Fruit fly (Drosophila melanogaster) Kc167 (cell line): ENCODE data around the gene Dus1.
A peak's percentile ranks its signal among the peaks of the same experiment; 100 is the strongest.

Source experiments
- Myc ChIP-seq: fragments of >200 bp; optimal IDR thresholded peaks from 2 replicates; lab custom pipeline; 2017; ENCODE audit warnings: missing external identifiers
- Sin3A ChIP-seq: fragments of >200 bp; optimal IDR thresholded peaks from 2 replicates; lab custom pipeline; 2018; ENCODE audit warnings: missing external identifiers
- h ChIP-seq: fragments of >200 bp; optimal IDR thresholded peaks from 3 replicates; lab custom pipeline; 2018; ENCODE audit warnings: missing external identifiers
- psq ChIP-seq: fragments of >200 bp; optimal IDR thresholded peaks from 2 replicates; lab custom pipeline; 2017; ENCODE audit warnings: missing external identifiers
- ttk ChIP-seq: sonication (Bioruptor generic); optimal IDR thresholded peaks from 2 replicates; lab custom pipeline; 2017; ENCODE audit warnings: missing external identifiers

DNA sequence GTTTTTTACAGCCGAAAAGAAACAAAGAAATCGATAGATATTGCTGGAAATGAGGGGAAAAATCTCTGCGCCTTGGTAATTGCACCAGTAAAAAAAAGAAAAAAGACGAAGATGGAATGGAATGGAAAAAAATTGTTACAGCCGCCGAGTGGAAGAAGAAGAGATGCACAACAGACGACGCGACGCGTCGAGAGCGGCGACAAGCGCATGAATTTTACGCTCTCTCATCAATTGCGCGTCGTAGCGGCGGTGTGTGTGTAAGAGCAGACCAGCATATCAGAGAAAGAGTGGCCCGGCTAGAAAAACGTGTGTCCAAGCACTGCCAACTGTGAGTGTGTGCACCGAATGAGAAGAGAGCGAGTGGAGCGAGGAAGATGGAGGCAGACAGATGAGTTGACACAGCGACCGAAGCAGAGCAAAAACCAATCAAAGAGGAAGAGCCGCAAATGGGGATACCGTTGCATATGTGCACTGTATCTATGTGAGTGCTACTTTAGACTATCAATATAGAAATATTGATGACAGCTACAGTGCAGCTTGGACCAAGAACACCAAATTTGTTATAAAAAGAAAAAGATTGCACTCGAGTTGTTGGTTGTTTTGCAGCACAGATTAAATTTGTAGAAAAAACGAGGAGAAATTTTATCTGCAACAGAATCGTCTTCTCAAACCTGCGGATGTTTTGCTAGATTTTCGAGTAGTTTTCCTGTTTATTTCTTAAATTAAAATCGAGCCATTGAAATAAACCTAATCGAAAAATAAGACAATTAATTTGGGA lies 22.3 kb downstream of the Dus1 start:
- no peak for TF ChIP-seq ttk (lab: Kevin White, UChicago)
- peak; percentile 25 for TF ChIP-seq psq (lab: Kevin White, UChicago)
- no peak for TF ChIP-seq Sin3A (lab: Kevin White, UChicago)
- TF ChIP-seq h (lab: Kevin White, UChicago): no peak
- TF ChIP-seq Myc: no peak
